Fruit fly (Drosophila melanogaster) whole organism, embryonic: Measurements from ENCODE around the gene Gr33a.

Experiments used
- ATbp ChIP-seq: fragments of 200-800 bp; sonication (Bioruptor generic); optimal IDR thresholded peaks from 2 replicates; lab custom pipeline; 2017; ENCODE audit warnings: missing biosample characterization, mild to moderate bottlenecking, missing genetic modification characterization, missing genetic modification reagents
- CG10565 ChIP-seq: fragments of 200-800 bp; sonication (Bioruptor generic); optimal IDR thresholded peaks from 3 replicates; lab custom pipeline; 2016; ENCODE audit warnings: missing biosample characterization, mild to moderate bottlenecking, missing genetic modification characterization
- CG10654 ChIP-seq: fragments of 200-800 bp; sonication (Bioruptor generic); optimal IDR thresholded peaks from 2 replicates; lab custom pipeline; 2016; ENCODE audit warnings: missing biosample characterization, missing genetic modification characterization
- CG11085 ChIP-seq: fragments of 200-800 bp; sonication (Bioruptor generic); IDR thresholded peaks from 2 replicates; pipeline ENCODE4 v1.3.6; 2022; ENCODE audit warnings: missing biosample characterization, missing genetic modification characterization
- CG11456 ChIP-seq: fragments of 200-800 bp; sonication (Bioruptor generic); IDR thresholded peaks from 3 replicates; pipeline ENCODE4 v1.3.6; 2022; ENCODE audit warnings: missing biosample characterization, missing genetic modification characterization
- CG11695 ChIP-seq: fragments of 200-800 bp; sonication (Bioruptor generic); IDR thresholded peaks from 3 replicates; pipeline ENCODE4 v1.3.6; 2022; ENCODE audit warnings: missing biosample characterization, missing genetic modification characterization
- CG12219 ChIP-seq: fragments of 200-800 bp; sonication (Bioruptor generic); optimal IDR thresholded peaks from 3 replicates; lab custom pipeline; 2018; ENCODE audit warnings: missing biosample characterization, mild to moderate bottlenecking, missing genetic modification characterization
- CG12391 ChIP-seq: fragments of 200-800 bp; sonication (Bioruptor generic); optimal IDR thresholded peaks from 3 replicates; lab custom pipeline; 2018; ENCODE audit warnings: missing biosample characterization, mild to moderate bottlenecking, missing genetic modification characterization, moderate library complexity
- CG14710 ChIP-seq: fragments of 200-800 bp; sonication (Bioruptor generic); optimal IDR thresholded peaks from 3 replicates; lab custom pipeline; 2019; ENCODE audit warnings: missing biosample characterization, mild to moderate bottlenecking, missing genetic modification characterization, moderate library complexity
- CG1602 ChIP-seq: fragments of 200-800 bp; sonication (Bioruptor generic); optimal IDR thresholded peaks from 3 replicates; lab custom pipeline; 2016; ENCODE audit warnings: missing biosample characterization, missing genetic modification characterization
- CG17359 ChIP-seq: fragments of 200-800 bp; sonication (Bioruptor generic); optimal IDR thresholded peaks from 3 replicates; lab custom pipeline; 2018; ENCODE audit warnings: missing biosample characterization, mild to moderate bottlenecking, missing genetic modification characterization, moderate library complexity
- CG2875 ChIP-seq: fragments of 200-800 bp; sonication (Bioruptor generic); optimal IDR thresholded peaks from 2 replicates; lab custom pipeline; 2017; ENCODE audit warnings: missing biosample characterization, mild to moderate bottlenecking, missing genetic modification characterization, missing genetic modification reagents
- CG2889 ChIP-seq: fragments of 200-800 bp; sonication (Bioruptor generic); IDR thresholded peaks from 3 replicates; pipeline ENCODE4 v1.3.6; 2022; ENCODE audit warnings: missing biosample characterization, missing genetic modification characterization
- CG3065 ChIP-seq: fragments of 200-800 bp; sonication (Bioruptor generic); optimal IDR thresholded peaks from 2 replicates; lab custom pipeline; 2016; ENCODE audit warnings: missing biosample characterization, missing genetic modification characterization
- CG34224 ChIP-seq: fragments of 200-800 bp; sonication (Bioruptor generic); IDR thresholded peaks from 3 replicates; pipeline ENCODE4 v1.3.6; 2022; ENCODE audit warnings: missing biosample characterization, missing genetic modification characterization; ENCODE audit not compliant: partially characterized antibody
- CG4282 ChIP-seq: fragments of 200-800 bp; sonication (Bioruptor generic); optimal IDR thresholded peaks from 2 replicates; lab custom pipeline; 2016; ENCODE audit warnings: missing biosample characterization, missing genetic modification characterization
- CG6272 ChIP-seq: fragments of 200-800 bp; sonication (Bioruptor generic); IDR thresholded peaks from 2 replicates; pipeline ENCODE4 v1.3.6; 2022; ENCODE audit warnings: missing biosample characterization, missing genetic modification characterization
- CG6654 ChIP-seq: fragments of 200-800 bp; sonication (Bioruptor generic); optimal IDR thresholded peaks from 2 replicates; lab custom pipeline; 2017; ENCODE audit warnings: missing biosample characterization, mild to moderate bottlenecking, missing genetic modification characterization
- CG6813 ChIP-seq: fragments of 200-800 bp; sonication (Bioruptor generic); optimal IDR thresholded peaks from 2 replicates; lab custom pipeline; 2017; ENCODE audit warnings: missing biosample characterization, missing genetic modification characterization, mild to moderate bottlenecking, moderate library complexity, missing genetic modification reagents
- CG7928 ChIP-seq: fragments of 200-800 bp; sonication (Bioruptor generic); optimal IDR thresholded peaks from 2 replicates; lab custom pipeline; 2017; ENCODE audit warnings: missing biosample characterization, mild to moderate bottlenecking, missing genetic modification characterization
- CG8388 ChIP-seq: fragments of 200-800 bp; sonication (Bioruptor generic); optimal IDR thresholded peaks from 2 replicates; lab custom pipeline; 2019; ENCODE audit warnings: missing biosample characterization, mild to moderate bottlenecking, missing genetic modification characterization, moderate library complexity
- CG9797 ChIP-seq: fragments of 200-800 bp; sonication (Bioruptor generic); optimal IDR thresholded peaks from 3 replicates; lab custom pipeline; 2018; ENCODE audit warnings: missing biosample characterization, mild to moderate bottlenecking, missing genetic modification characterization
- Doc2 ChIP-seq: fragments of 200-800 bp; sonication (Bioruptor generic); IDR thresholded peaks from 2 replicates; pipeline ENCODE4 v1.3.6; 2022; ENCODE audit warnings: missing biosample characterization, missing genetic modification characterization
- Doc3 ChIP-seq: fragments of 200-800 bp; sonication (Bioruptor generic); IDR thresholded peaks from 3 replicates; pipeline ENCODE4 v1.3.6; 2022; ENCODE audit warnings: missing biosample characterization, missing genetic modification characterization; ENCODE audit not compliant: partially characterized antibody
- Hr78 ChIP-seq, 2 experiments: fragments of 200-800 bp in 1 of 2; fragments of >200 bp in 1 of 2; sonication (Bioruptor generic) in 1 of 2; optimal IDR thresholded peaks; 2 replicates each; lab custom pipeline; 2017 to 2019; ENCODE audit warnings: missing biosample characterization in 2 of 2, missing genetic modification characterization in 2 of 2, mild to moderate bottlenecking in 1 of 2, moderate library complexity in 1 of 2
- NFAT ChIP-seq: fragments of 200-800 bp; sonication (Bioruptor generic); IDR thresholded peaks from 2 replicates; pipeline ENCODE4 v1.3.6; 2022; ENCODE audit warnings: missing biosample characterization, missing genetic modification characterization
- NK7.1 ChIP-seq: fragments of 200-800 bp; sonication (Bioruptor generic); optimal IDR thresholded peaks from 3 replicates; lab custom pipeline; 2016; ENCODE audit warnings: missing biosample characterization, missing genetic modification characterization
- Xrp1 ChIP-seq: fragments of 200-800 bp; sonication (Bioruptor generic); IDR thresholded peaks from 2 replicates; pipeline ENCODE4 v1.3.6; 2022; ENCODE audit warnings: missing biosample characterization, missing genetic modification characterization
- ac ChIP-seq: fragments of 200-800 bp; sonication (Bioruptor generic); optimal IDR thresholded peaks from 3 replicates; lab custom pipeline; 2017; ENCODE audit warnings: missing biosample characterization, mild to moderate bottlenecking, missing genetic modification characterization
- ato ChIP-seq: fragments of 200-800 bp; sonication (Bioruptor generic); IDR thresholded peaks from 2 replicates; pipeline ENCODE4 v1.3.6; 2022; ENCODE audit warnings: missing biosample characterization, missing genetic modification characterization; ENCODE audit not compliant: partially characterized antibody
- btn ChIP-seq: fragments of 200-800 bp; sonication (Bioruptor generic); optimal IDR thresholded peaks from 2 replicates; lab custom pipeline; 2016; ENCODE audit warnings: missing biosample characterization, missing genetic modification characterization
- cg ChIP-seq: fragments of 200-800 bp; sonication (Bioruptor generic); optimal IDR thresholded peaks from 3 replicates; lab custom pipeline; 2019; ENCODE audit warnings: missing biosample characterization, mild to moderate bottlenecking, missing genetic modification characterization, moderate library complexity
- chif ChIP-seq, 2 experiments: fragments of 200-800 bp; sonication (Bioruptor generic); optimal IDR thresholded peaks; 3 replicates each; lab custom pipeline; 2016; ENCODE audit warnings: missing biosample characterization in 2 of 2, missing genetic modification characterization in 2 of 2
- da ChIP-seq: fragments of 200-800 bp; sonication (Bioruptor generic); optimal IDR thresholded peaks from 2 replicates; lab custom pipeline; 2016; ENCODE audit warnings: missing biosample characterization, missing genetic modification characterization
- dan ChIP-seq: fragments of 200-800 bp; sonication (Bioruptor generic); IDR thresholded peaks from 2 replicates; pipeline ENCODE4 v1.3.6; 2022; ENCODE audit warnings: missing biosample characterization, missing genetic modification characterization
- danr ChIP-seq: fragments of 200-800 bp; sonication (Bioruptor generic); IDR thresholded peaks from 2 replicates; pipeline ENCODE4 v1.3.6; 2022; ENCODE audit warnings: missing biosample characterization, missing genetic modification characterization
- eve ChIP-seq, 2 experiments: fragments of >200 bp; optimal IDR thresholded peaks; 2 replicates each; lab custom pipeline; 2017; ENCODE audit warnings: missing biosample characterization in 2 of 2, missing genetic modification characterization in 2 of 2
- ewg ChIP-seq: fragments of 200-800 bp; sonication (Bioruptor generic); optimal IDR thresholded peaks from 3 replicates; lab custom pipeline; 2017; ENCODE audit warnings: mild to moderate bottlenecking, missing biosample characterization, missing genetic modification reagents, missing genetic modification characterization
- fd64A ChIP-seq: fragments of 200-800 bp; sonication (Bioruptor generic); optimal IDR thresholded peaks from 3 replicates; lab custom pipeline; 2018; ENCODE audit warnings: missing biosample characterization, mild to moderate bottlenecking, missing genetic modification characterization
- h ChIP-seq: fragments of >200 bp; optimal IDR thresholded peaks from 2 replicates; lab custom pipeline; 2017
- ham ChIP-seq: fragments of 200-800 bp; sonication (Bioruptor generic); IDR thresholded peaks from 2 replicates; pipeline ENCODE4 v1.3.6; 2022; ENCODE audit warnings: missing biosample characterization, missing genetic modification characterization
- hbn ChIP-seq: fragments of 200-800 bp; sonication (Bioruptor generic); IDR thresholded peaks from 2 replicates; pipeline ENCODE4 v1.3.6; 2022; ENCODE audit warnings: missing biosample characterization, missing genetic modification characterization; ENCODE audit not compliant: partially characterized antibody
- insv ChIP-seq, 2 experiments: fragments of 200-800 bp; sonication (Bioruptor generic); optimal IDR thresholded peaks; 3 replicates each; lab custom pipeline; 2016 to 2018; ENCODE audit warnings: missing biosample characterization in 2 of 2, missing genetic modification characterization in 2 of 2
- inv ChIP-seq: fragments of 200-800 bp; sonication (Bioruptor generic); IDR thresholded peaks from 2 replicates; pipeline ENCODE4 v1.3.6; 2022; ENCODE audit warnings: missing biosample characterization, missing genetic modification characterization; ENCODE audit not compliant: partially characterized antibody
- luna ChIP-seq: fragments of 200-800 bp; sonication (Bioruptor generic); optimal IDR thresholded peaks from 2 replicates; lab custom pipeline; 2016; ENCODE audit warnings: missing biosample characterization, missing genetic modification characterization
- org-1 ChIP-seq: fragments of 200-800 bp; sonication (Bioruptor generic); optimal IDR thresholded peaks from 2 replicates; lab custom pipeline; 2017; ENCODE audit warnings: missing biosample characterization, missing genetic modification characterization
- pros ChIP-seq: fragments of 200-800 bp; sonication (Bioruptor generic); optimal IDR thresholded peaks from 3 replicates; lab custom pipeline; 2019; ENCODE audit warnings: missing biosample characterization, mild to moderate bottlenecking, missing genetic modification characterization, moderate library complexity
- row ChIP-seq: fragments of 200-800 bp; sonication (Bioruptor generic); IDR thresholded peaks from 3 replicates; pipeline ENCODE4 v1.3.6; 2022; ENCODE audit warnings: missing biosample characterization, missing genetic modification characterization

Gr33a gene

DNA sequence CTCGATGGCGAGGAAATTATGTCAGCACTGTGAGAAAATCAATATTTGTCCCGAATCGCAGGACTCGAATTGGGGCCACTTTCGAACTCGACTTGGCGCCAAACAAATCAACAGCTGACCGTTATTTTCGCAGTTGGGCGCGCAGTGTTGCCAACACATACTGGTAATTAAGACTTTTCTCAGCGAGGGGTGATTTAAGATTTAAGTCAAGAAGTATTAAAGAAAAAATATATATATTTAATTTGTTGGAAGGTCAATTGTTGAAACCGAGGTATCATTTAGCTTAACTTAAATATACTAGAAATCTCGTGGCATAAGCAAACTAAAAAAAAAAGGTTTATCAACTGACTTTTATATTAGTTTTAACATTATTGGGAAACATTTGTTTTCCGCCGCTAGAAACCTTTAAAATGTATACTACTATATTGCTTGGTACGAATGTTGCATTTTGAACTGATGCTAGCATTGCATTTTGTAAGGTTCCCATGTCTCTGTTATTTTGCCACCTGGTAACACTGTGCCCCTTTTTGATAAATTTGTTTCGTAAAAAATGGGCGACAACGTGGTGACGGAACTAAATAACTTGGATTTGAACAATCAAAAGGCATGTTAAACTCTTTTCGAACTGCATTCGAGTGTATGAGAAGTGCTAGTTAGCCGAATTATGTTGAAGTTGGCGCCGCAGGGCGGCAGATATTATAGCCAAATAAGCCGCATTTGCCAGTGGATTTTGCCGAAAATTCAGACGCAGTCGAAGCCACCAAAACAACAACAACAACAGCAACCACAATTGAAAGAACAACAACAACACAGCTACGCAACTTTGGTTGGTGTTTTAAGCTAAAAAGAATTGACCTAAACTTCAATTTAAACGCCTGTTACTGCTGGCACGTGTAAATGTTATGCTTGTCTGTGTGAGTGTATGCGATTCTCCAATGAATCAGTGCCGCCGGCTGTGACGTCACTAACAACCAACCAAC, 34.3 kb upstream of the Gr33a start, which contains the start of the genes Patsas and ThrRS (continued):
- TF ChIP-seq Xrp1 (GFP tag; lab: Robert Waterston, UW): peak; percentile 82
- no peak for TF ChIP-seq Hr78 (GFP tag; optimal IDR thresholded peaks at IDR 0.05; lab: Kevin White, UChicago)
- peak; percentile 69 for TF ChIP-seq cg (GFP tag; lab: Kevin White, UChicago)
- peak in 1 of 2 experiments; percentile 30 for TF ChIP-seq insv (GFP tag; optimal IDR thresholded peaks at IDR 0.05; lab: Kevin White, UChicago)
- no peak for TF ChIP-seq da (GFP tag; lab: Kevin White, UChicago)
- peak; percentile 77 for TF ChIP-seq CG8388 (GFP tag; lab: Kevin White, UChicago)
- peak; percentile 95 for TF ChIP-seq row (GFP tag; lab: Robert Waterston, UW)
- peak; percentile 92 for TF ChIP-seq CG12391
- TF ChIP-seq CG14710: peak; percentile 92
- peak; percentile 65 for TF ChIP-seq CG7928 (GFP tag; lab: Kevin White, UChicago)
- TF ChIP-seq fd64A (GFP tag; lab: Kevin White, UChicago): no peak
- peak; percentile 74 for TF ChIP-seq NFAT
- peak; percentile 62 for TF ChIP-seq CG6813 (GFP tag; lab: Kevin White, UChicago)
- peak; percentile 67 for TF ChIP-seq CG6654 (GFP tag; lab: Kevin White, UChicago)
- peak; percentile 33 for TF ChIP-seq CG3065 (GFP tag; lab: Kevin White, UChicago)
- no peak for TF ChIP-seq ham (GFP tag; lab: Robert Waterston, UW)
- peak; percentile 53; the same call in 1 of the 2 replicates for TF ChIP-seq dan (GFP tag; lab: Robert Waterston, UW)
- no peak for TF ChIP-seq btn (GFP tag; lab: Kevin White, UChicago)
- peak; percentile 31 for TF ChIP-seq CG10565 (GFP tag; lab: Kevin White, UChicago)
- TF ChIP-seq CG9797: peak; percentile 70
- TF ChIP-seq CG1602: peak; percentile 86
- peak; percentile 73 for TF ChIP-seq ewg (GFP tag; lab: Kevin White, UChicago)
- TF ChIP-seq CG11695: peak; percentile 77; the same call in 2 of the 3 replicates
- TF ChIP-seq pros (GFP tag; lab: Kevin White, UChicago): no peak
- peak; percentile 82 for TF ChIP-seq CG10654 (GFP tag; lab: Kevin White, UChicago)
- peak; percentile 76 for TF ChIP-seq CG11456 (GFP tag; lab: Robert Waterston, UW)
- TF ChIP-seq Doc2 (GFP tag; lab: Robert Waterston, UW): 0 out of 2 replicates have a peak, but pooled peaks have one; percentile 16
- no peak for TF ChIP-seq hbn
- TF ChIP-seq org-1 (GFP tag; lab: Kevin White, UChicago): peak; percentile 55
- TF ChIP-seq ATbp: peak; percentile 73
- peak; percentile 45 to 77 for TF ChIP-seq chif (GFP tag; optimal IDR thresholded peaks at IDR 0.05; lab: Kevin White, UChicago)
- TF ChIP-seq h (lab: Kevin White, UChicago): no peak
- TF ChIP-seq NK7.1 (GFP tag; lab: Kevin White, UChicago): peak; percentile 48
- peak; percentile 80 for TF ChIP-seq CG2889 (GFP tag; lab: Robert Waterston, UW)
- TF ChIP-seq CG4282: peak; percentile 19
- TF ChIP-seq ato (GFP tag; lab: Robert Waterston, UW): no peak
- no peak for TF ChIP-seq CG34224 (GFP tag; lab: Robert Waterston, UW)
- TF ChIP-seq Doc3 (GFP tag; lab: Robert Waterston, UW): no peak; the same call in 2 of the 3 replicates
- peak; percentile 47 for TF ChIP-seq CG2875 (GFP tag; lab: Kevin White, UChicago)
- peak; percentile 86 for TF ChIP-seq CG17359 (tag; lab: Kevin White, UChicago)
- TF ChIP-seq ac (GFP tag; lab: Kevin White, UChicago): no peak
- TF ChIP-seq danr (GFP tag; lab: Robert Waterston, UW): peak; percentile 69
- peak; percentile 26 for TF ChIP-seq CG12219 (GFP tag; lab: Kevin White, UChicago)
- TF ChIP-seq luna (GFP tag; lab: Kevin White, UChicago): peak; percentile 24
- TF ChIP-seq CG6272 (GFP tag; lab: Robert Waterston, UW): peak; percentile 85
- peak; percentile 75 for TF ChIP-seq CG11085 (GFP tag; lab: Robert Waterston, UW)
- TF ChIP-seq eve (GFP tag; optimal IDR thresholded peaks at IDR 0.05; lab: Kevin White, UChicago): no peak
- no peak for TF ChIP-seq inv (GFP tag; lab: Robert Waterston, UW)
